Worm (Caenorhabditis elegans): ENCODE measurements around the gene T04F8.7.

DNA sequence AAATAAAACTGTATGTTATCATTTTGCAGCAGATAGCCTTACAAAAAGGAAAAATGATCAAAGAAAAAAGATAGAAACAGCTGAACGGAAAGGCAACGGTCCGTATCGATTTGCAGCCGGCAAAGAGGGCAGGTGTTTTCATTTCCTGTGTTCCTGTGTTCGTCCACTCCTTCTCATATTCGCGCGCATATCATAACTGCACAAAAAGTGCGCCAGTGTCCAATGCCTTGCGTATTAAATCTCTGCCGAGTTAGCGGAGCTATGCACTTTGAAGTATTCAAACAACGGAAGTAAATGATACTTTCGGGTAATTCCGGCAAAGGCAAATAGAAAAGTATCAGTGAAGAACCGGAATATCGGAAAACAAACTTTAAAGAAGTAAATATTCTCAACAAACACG lies 18.2 kb downstream of the T04F8.7 start:
- TF ChIP-seq ceh-39 (tag; optimal IDR thresholded peaks at IDR 0.05) (peak; percentile 46), ztf-11 (tag; optimal IDR thresholded peaks at IDR 0.05) (no peak), elt-1 (tag; optimal IDR thresholded peaks at IDR 0.05; ENCODE audit: borderline replicate concordance, insufficient read depth) (no peak), lin-32 (GFP tag; optimal IDR thresholded peaks at IDR 0.05) (peak; percentile 22), pha-4 (tag; optimal IDR thresholded peaks at IDR 0.05) (no peak), nhr-76 (tag; optimal IDR thresholded peaks at IDR 0.05) (no peak), blmp-1 (tag; optimal IDR thresholded peaks at IDR 0.05) (no peak), unc-120 (tag; optimal IDR thresholded peaks at IDR 0.05; ENCODE audit: poor library complexity, severe bottlenecking) (no peak), drap-1 (GFP tag; optimal IDR thresholded peaks at IDR 0.05) (peak; percentile 7), lsy-2 (tag; optimal IDR thresholded peaks at IDR 0.05) (no peak), nhr-2 (tag; optimal IDR thresholded peaks at IDR 0.05) (no peak), snpc-4 (tag; optimal IDR thresholded peaks at IDR 0.05) (no peak), unc-39 (tag; optimal IDR thresholded peaks at IDR 0.05) (no peak)
